Fruit fly (Drosophila melanogaster) whole organism, embryonic: ENCODE results near the gene VhaM9.7-b.

Experiments used
- Bteb2 ChIP-seq: fragments of 200-800 bp; sonication (Bioruptor generic); optimal IDR thresholded peaks from 2 replicates; lab custom pipeline; 2016; ENCODE audit warnings: missing biosample characterization, missing genetic modification characterization
- CG10209 ChIP-seq: fragments of 200-800 bp; sonication (Bioruptor generic); optimal IDR thresholded peaks from 3 replicates; lab custom pipeline; 2017; ENCODE audit warnings: missing biosample characterization, mild to moderate bottlenecking, missing genetic modification characterization, missing genetic modification reagents
- CG10366 ChIP-seq: fragments of 200-800 bp; sonication (Bioruptor generic); IDR thresholded peaks from 2 replicates; pipeline ENCODE4 v1.3.6; 2022; ENCODE audit warnings: missing biosample characterization, missing genetic modification characterization
- CG11085 ChIP-seq: fragments of 200-800 bp; sonication (Bioruptor generic); IDR thresholded peaks from 2 replicates; pipeline ENCODE4 v1.3.6; 2022; ENCODE audit warnings: missing biosample characterization, missing genetic modification characterization
- CG11247 ChIP-seq: fragments of 200-800 bp; sonication (Bioruptor generic); IDR thresholded peaks from 2 replicates; pipeline ENCODE4 v1.3.6; 2022; ENCODE audit warnings: missing biosample characterization, missing genetic modification characterization
- CG11560 ChIP-seq: fragments of 200-800 bp; sonication (Bioruptor generic); IDR thresholded peaks from 3 replicates; pipeline ENCODE4 v1.3.6; 2022; ENCODE audit warnings: missing biosample characterization, missing genetic modification characterization
- CG12104 ChIP-seq: fragments of 200-800 bp; sonication (Bioruptor generic); optimal IDR thresholded peaks from 3 replicates; lab custom pipeline; 2016; ENCODE audit warnings: missing biosample characterization, missing genetic modification characterization
- CG12219 ChIP-seq: fragments of 200-800 bp; sonication (Bioruptor generic); optimal IDR thresholded peaks from 3 replicates; lab custom pipeline; 2018; ENCODE audit warnings: missing biosample characterization, mild to moderate bottlenecking, missing genetic modification characterization
- CG1233 ChIP-seq: fragments of 200-800 bp; sonication (Bioruptor generic); optimal IDR thresholded peaks from 4 replicates; lab custom pipeline; 2018; ENCODE audit warnings: missing biosample characterization, mild to moderate bottlenecking, missing genetic modification characterization
- CG17186 ChIP-seq: fragments of 200-800 bp; sonication (Bioruptor generic); optimal IDR thresholded peaks from 3 replicates; lab custom pipeline; 2017; ENCODE audit warnings: missing biosample characterization, missing genetic modification reagents, missing genetic modification characterization
- CG2120 ChIP-seq: fragments of 200-800 bp; sonication (Bioruptor generic); optimal IDR thresholded peaks from 3 replicates; lab custom pipeline; 2016; ENCODE audit warnings: missing biosample characterization, missing genetic modification characterization
- CG2199 ChIP-seq: fragments of 200-800 bp; sonication (Bioruptor generic); IDR thresholded peaks from 3 replicates; pipeline ENCODE4 v1.3.6; 2022; ENCODE audit warnings: missing biosample characterization, missing genetic modification characterization
- CG2889 ChIP-seq: fragments of 200-800 bp; sonication (Bioruptor generic); IDR thresholded peaks from 3 replicates; pipeline ENCODE4 v1.3.6; 2022; ENCODE audit warnings: missing biosample characterization, missing genetic modification characterization
- CG3163 ChIP-seq: fragments of 200-800 bp; sonication (Bioruptor generic); optimal IDR thresholded peaks from 3 replicates; lab custom pipeline; 2016; ENCODE audit warnings: missing biosample characterization, missing genetic modification characterization
- CG4424 ChIP-seq: fragments of 200-800 bp; sonication (Bioruptor generic); optimal IDR thresholded peaks from 3 replicates; lab custom pipeline; 2016; ENCODE audit warnings: missing biosample characterization, missing genetic modification characterization
- CG6854 ChIP-seq: fragments of 200-800 bp; sonication (Bioruptor generic); optimal IDR thresholded peaks from 3 replicates; lab custom pipeline; 2017; ENCODE audit warnings: missing biosample characterization, mild to moderate bottlenecking, missing genetic modification characterization
- CG8478 ChIP-seq: fragments of >200 bp; optimal IDR thresholded peaks from 2 replicates; lab custom pipeline; 2018
- CG9437 ChIP-seq: fragments of 200-800 bp; sonication (Bioruptor generic); optimal IDR thresholded peaks from 2 replicates; lab custom pipeline; 2018; ENCODE audit warnings: missing biosample characterization, mild to moderate bottlenecking, missing genetic modification characterization
- D ChIP-seq, 2 experiments: fragments of 200-800 bp in 1 of 2; fragments of >200 bp in 1 of 2; sonication (Bioruptor generic) in 1 of 2; optimal IDR thresholded peaks; 2 replicates in 1 of 2; 3 replicates in 1 of 2; lab custom pipeline; 2017; ENCODE audit warnings: mild to moderate bottlenecking in 1 of 2, missing biosample characterization in 1 of 2, missing genetic modification characterization in 1 of 2, missing genetic modification reagents in 1 of 2
- D19A ChIP-seq: fragments of 200-800 bp; optimal IDR thresholded peaks from 3 replicates; lab custom pipeline; 2019; ENCODE audit warnings: missing biosample characterization, mild to moderate bottlenecking, missing genetic modification characterization, moderate library complexity
- Doc2 ChIP-seq: fragments of 200-800 bp; sonication (Bioruptor generic); IDR thresholded peaks from 2 replicates; pipeline ENCODE4 v1.3.6; 2022; ENCODE audit warnings: missing biosample characterization, missing genetic modification characterization
- HmgD ChIP-seq: fragments of 200-800 bp; sonication (Bioruptor generic); optimal IDR thresholded peaks from 3 replicates; lab custom pipeline; 2016; ENCODE audit warnings: missing biosample characterization, missing genetic modification characterization
- Hsf ChIP-seq: fragments of 200-800 bp; sonication (Bioruptor generic); optimal IDR thresholded peaks from 3 replicates; lab custom pipeline; 2016; ENCODE audit warnings: missing biosample characterization, missing genetic modification characterization
- Lhr ChIP-seq: fragments of 200-800 bp; sonication (Bioruptor generic); optimal IDR thresholded peaks from 3 replicates; lab custom pipeline; 2017; ENCODE audit warnings: mild to moderate bottlenecking, missing biosample characterization, missing genetic modification reagents, missing genetic modification characterization
- MBD-R2 ChIP-seq: fragments of 200-800 bp; sonication (Bioruptor generic); IDR thresholded peaks from 2 replicates; pipeline ENCODE4 v1.3.6; 2022; ENCODE audit warnings: missing biosample characterization, missing genetic modification characterization
- MTF-1 ChIP-seq: fragments of 200-800 bp; sonication (Bioruptor generic); optimal IDR thresholded peaks from 2 replicates; lab custom pipeline; 2018; ENCODE audit warnings: missing biosample characterization, mild to moderate bottlenecking, missing genetic modification characterization, borderline replicate concordance
- Ravus ChIP-seq: fragments of 200-800 bp; sonication (Bioruptor generic); IDR thresholded peaks from 2 replicates; pipeline ENCODE4 v1.3.6; 2022; ENCODE audit warnings: missing biosample characterization, missing genetic modification characterization
- Ssrp ChIP-seq: fragments of 200-800 bp; sonication (Bioruptor generic); optimal IDR thresholded peaks from 2 replicates; lab custom pipeline; 2018; ENCODE audit warnings: missing biosample characterization, mild to moderate bottlenecking, missing genetic modification characterization, moderate library complexity
- TFAM ChIP-seq: fragments of 200-800 bp; sonication (Bioruptor generic); optimal IDR thresholded peaks from 2 replicates; lab custom pipeline; 2017; ENCODE audit warnings: missing biosample characterization, missing genetic modification characterization, inconsistent platforms
- Taf1 ChIP-seq: fragments of 200-800 bp; sonication (Bioruptor generic); IDR thresholded peaks from 2 replicates; pipeline ENCODE4 v1.3.6; 2022; ENCODE audit warnings: missing biosample characterization, missing genetic modification characterization
- YL-1 ChIP-seq: fragments of 200-800 bp; sonication (Bioruptor generic); optimal IDR thresholded peaks from 3 replicates; lab custom pipeline; 2017; ENCODE audit warnings: missing biosample characterization, mild to moderate bottlenecking, missing genetic modification characterization
- bab2 ChIP-seq: fragments of 200-800 bp; sonication (Bioruptor generic); optimal IDR thresholded peaks from 2 replicates; lab custom pipeline; 2016; ENCODE audit warnings: missing biosample characterization, missing genetic modification characterization
- br ChIP-seq: fragments of >200 bp; optimal IDR thresholded peaks from 2 replicates; lab custom pipeline; 2017
- da ChIP-seq: fragments of 200-800 bp; sonication (Bioruptor generic); optimal IDR thresholded peaks from 2 replicates; lab custom pipeline; 2016; ENCODE audit warnings: missing biosample characterization, missing genetic modification characterization
- dmrt99B ChIP-seq: fragments of 200-800 bp; sonication (Bioruptor generic); optimal IDR thresholded peaks from 2 replicates; lab custom pipeline; 2018; ENCODE audit warnings: missing biosample characterization, mild to moderate bottlenecking, missing genetic modification characterization, moderate library complexity
- ems ChIP-seq: fragments of 200-800 bp; sonication (Bioruptor generic); optimal IDR thresholded peaks from 3 replicates; lab custom pipeline; 2016; ENCODE audit warnings: missing biosample characterization, missing genetic modification characterization
- kay ChIP-seq: fragments of 200-800 bp; sonication (Bioruptor generic); optimal IDR thresholded peaks from 2 replicates; lab custom pipeline; 2016; ENCODE audit warnings: missing biosample characterization, missing genetic modification characterization
- nmo ChIP-seq: fragments of 200-800 bp; sonication (Bioruptor generic); optimal IDR thresholded peaks from 2 replicates; lab custom pipeline; 2018; ENCODE audit warnings: missing biosample characterization, mild to moderate bottlenecking, missing genetic modification characterization, moderate library complexity
- onecut ChIP-seq: fragments of 200-800 bp; sonication (Bioruptor generic); IDR thresholded peaks from 2 replicates; pipeline ENCODE4 v1.3.6; 2022; ENCODE audit warnings: missing biosample characterization, missing genetic modification characterization
- pnt ChIP-seq: fragments of 200-800 bp; sonication (Bioruptor generic); optimal IDR thresholded peaks from 3 replicates; lab custom pipeline; 2016; ENCODE audit warnings: missing biosample characterization, missing genetic modification characterization
- rib ChIP-seq: fragments of 200-800 bp; sonication (Bioruptor generic); IDR thresholded peaks from 2 replicates; pipeline ENCODE4 v1.3.6; 2022; ENCODE audit warnings: missing biosample characterization, missing genetic modification characterization
- ro ChIP-seq: fragments of 200-800 bp; sonication (Bioruptor generic); IDR thresholded peaks from 2 replicates; pipeline ENCODE4 v1.3.6; 2022; ENCODE audit warnings: missing biosample characterization, missing genetic modification characterization
- row ChIP-seq: fragments of 200-800 bp; sonication (Bioruptor generic); IDR thresholded peaks from 3 replicates; pipeline ENCODE4 v1.3.6; 2022; ENCODE audit warnings: missing biosample characterization, missing genetic modification characterization
- sc ChIP-seq, 3 experiments: fragments of >200 bp in 2 of 3; fragments of 200-800 bp in 1 of 3; sonication (Bioruptor generic) in 1 of 3; optimal IDR thresholded peaks; 2 replicates in 2 of 3; 3 replicates in 1 of 3; lab custom pipeline; 2017; ENCODE audit warnings: mild to moderate bottlenecking in 1 of 3, missing biosample characterization in 1 of 3, missing genetic modification characterization in 1 of 3, missing genetic modification reagents in 1 of 3
- slbo ChIP-seq: fragments of 200-800 bp; sonication (Bioruptor generic); IDR thresholded peaks from 2 replicates; pipeline ENCODE4 v1.3.6; 2022; ENCODE audit warnings: missing biosample characterization, missing genetic modification characterization
- sug ChIP-seq: fragments of 200-800 bp; optimal IDR thresholded peaks from 2 replicates; lab custom pipeline; 2019; ENCODE audit warnings: missing biosample characterization, mild to moderate bottlenecking, missing genetic modification characterization, moderate library complexity
- twi ChIP-seq: fragments of 200-800 bp; optimal IDR thresholded peaks from 2 replicates; lab custom pipeline; 2019; ENCODE audit warnings: missing biosample characterization, mild to moderate bottlenecking, missing genetic modification characterization, moderate library complexity
- unc-4 ChIP-seq: fragments of 200-800 bp; sonication (Bioruptor generic); IDR thresholded peaks from 2 replicates; pipeline ENCODE4 v1.3.6; 2022; ENCODE audit warnings: missing biosample characterization, missing genetic modification characterization; ENCODE audit not compliant: partially characterized antibody
- vfl ChIP-seq: fragments of 200-800 bp; sonication (Bioruptor generic); optimal IDR thresholded peaks from 2 replicates; lab custom pipeline; 2016; ENCODE audit warnings: missing biosample characterization, missing genetic modification characterization
- zfh2 ChIP-seq: fragments of 200-800 bp; sonication (Bioruptor generic); optimal IDR thresholded peaks from 2 replicates; lab custom pipeline; 2016; ENCODE audit warnings: missing biosample characterization, missing genetic modification characterization

Gene VhaM9.7-b

DNA sequence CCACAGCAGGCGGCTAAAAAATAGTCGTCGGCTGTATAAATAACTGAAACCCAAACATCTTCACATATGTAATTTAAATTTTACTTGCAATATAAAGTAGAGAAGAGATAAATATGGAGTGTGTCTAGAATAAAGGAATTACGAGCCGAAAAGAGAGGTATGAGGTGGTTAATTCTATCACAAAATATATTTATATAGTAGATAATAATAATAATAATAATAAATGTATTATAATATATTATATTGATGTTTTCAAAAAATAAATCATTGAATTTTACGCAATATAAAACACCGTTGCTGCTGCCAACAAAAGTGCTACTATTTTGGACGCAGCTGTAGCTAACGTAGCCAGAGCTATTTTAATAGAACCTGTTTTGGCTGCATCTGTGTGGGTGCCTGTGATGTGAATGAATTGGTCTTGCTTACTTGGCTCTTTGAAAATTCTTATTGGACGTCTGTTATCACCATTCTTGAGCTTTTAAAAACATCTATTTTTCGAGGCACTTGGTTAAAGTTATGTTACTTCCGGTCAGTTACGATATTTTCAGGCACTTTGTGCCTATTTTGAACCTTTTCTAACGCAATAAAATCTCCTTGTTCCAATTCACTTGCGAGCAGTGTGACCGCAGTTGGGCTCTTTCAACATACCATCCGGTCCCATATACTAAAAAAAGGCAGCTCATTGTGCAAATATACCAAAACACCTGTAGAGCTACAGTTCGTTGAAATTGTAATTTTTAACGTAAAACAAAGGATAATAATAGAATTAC lies 42.6 kb upstream of the VhaM9.7-b start, which contains the start of gene Hr78 (continued):
- no peak for TF ChIP-seq CG3163 (GFP tag; lab: Kevin White, UChicago)
- TF ChIP-seq HmgD (GFP tag; lab: Kevin White, UChicago): no peak
- TF ChIP-seq D19A (tag; lab: Kevin White, UChicago): peak; percentile 86
- TF ChIP-seq CG11247 (GFP tag; lab: Robert Waterston, UW): no peak; the same call in 1 of the 2 replicates
- peak; percentile 61 for TF ChIP-seq row
- TF ChIP-seq CG9437 (GFP tag; lab: Kevin White, UChicago): peak; percentile 91
- TF ChIP-seq CG11085 (GFP tag; lab: Robert Waterston, UW): peak; percentile 65; the same call in 1 of the 2 replicates
- no peak for TF ChIP-seq CG17186 (GFP tag; lab: Kevin White, UChicago)
- TF ChIP-seq Ravus (GFP tag; lab: Robert Waterston, UW): no peak; the same call in 1 of the 2 replicates
- TF ChIP-seq da (GFP tag; lab: Kevin White, UChicago): no peak
- peak; percentile 19; the same call in 1 of the 2 replicates for TF ChIP-seq Taf1 (GFP tag; lab: Robert Waterston, UW)
- peak; percentile 39 for TF ChIP-seq CG10366
- peak; percentile 74 for TF ChIP-seq slbo
- TF ChIP-seq sc (optimal IDR thresholded peaks at IDR 0.05; lab: Kevin White, UChicago): no peak
- TF ChIP-seq sc (GFP tag; optimal IDR thresholded peaks at IDR 0.05; lab: Kevin White, UChicago): peak; percentile 65
- no peak for TF ChIP-seq CG8478 (lab: Kevin White, UChicago)
- peak; percentile 84 for TF ChIP-seq nmo
- TF ChIP-seq Bteb2 (GFP tag; lab: Kevin White, UChicago): no peak
- TF ChIP-seq sug (tag; lab: Kevin White, UChicago): peak; percentile 52
- TF ChIP-seq CG2120 (GFP tag; lab: Kevin White, UChicago): peak; percentile 33
- no peak for TF ChIP-seq MTF-1 (GFP tag; lab: Kevin White, UChicago)
- TF ChIP-seq CG6854: peak; percentile 88
- 0 out of 2 replicates have a peak, but pooled peaks have one; percentile 18 for TF ChIP-seq unc-4 (GFP tag; lab: Robert Waterston, UW)
- peak; percentile 88 for TF ChIP-seq CG10209
- TF ChIP-seq CG4424 (GFP tag; lab: Kevin White, UChicago): peak; percentile 75
- TF ChIP-seq CG2199 (GFP tag; lab: Robert Waterston, UW): no peak
- peak; percentile 78 for TF ChIP-seq Ssrp (tag; lab: Kevin White, UChicago)
- TF ChIP-seq TFAM: no peak
- TF ChIP-seq rib (GFP tag; lab: Robert Waterston, UW): no peak
- TF ChIP-seq br (lab: Kevin White, UChicago): no peak
- TF ChIP-seq ro (GFP tag; lab: Robert Waterston, UW): no peak
- TF ChIP-seq kay (GFP tag; lab: Kevin White, UChicago): peak; percentile 3
- TF ChIP-seq zfh2: no peak
- no peak for TF ChIP-seq pnt
- TF ChIP-seq D (optimal IDR thresholded peaks at IDR 0.05; lab: Kevin White, UChicago): no peak
- TF ChIP-seq D (GFP tag; optimal IDR thresholded peaks at IDR 0.05; lab: Kevin White, UChicago): peak; percentile 81
- TF ChIP-seq bab2: no peak
- TF ChIP-seq vfl (GFP tag; lab: Kevin White, UChicago): no peak
- peak; percentile 37 for TF ChIP-seq twi
- peak; percentile 43 for TF ChIP-seq MBD-R2 (GFP tag; lab: Robert Waterston, UW)
- TF ChIP-seq Hsf (GFP tag; lab: Kevin White, UChicago): peak; percentile 14
- TF ChIP-seq CG12104 (GFP tag; lab: Kevin White, UChicago): peak; percentile 70
- TF ChIP-seq ems (GFP tag; lab: Kevin White, UChicago): no peak
- no peak for TF ChIP-seq CG11560 (tag; lab: Robert Waterston, UW)
- TF ChIP-seq Lhr (GFP tag; lab: Kevin White, UChicago): peak; percentile 51
- 0 out of 3 replicates have a peak, but pooled peaks have one; percentile 22 for TF ChIP-seq CG2889 (GFP tag; lab: Robert Waterston, UW)
- no peak for TF ChIP-seq Doc2 (GFP tag; lab: Robert Waterston, UW)
- TF ChIP-seq CG12219 (GFP tag; lab: Kevin White, UChicago): peak; percentile 54
- peak; percentile 84 for TF ChIP-seq CG1233 (GFP tag; lab: Kevin White, UChicago)
- peak; percentile 51; the same call in 1 of the 2 replicates for TF ChIP-seq onecut (GFP tag; lab: Robert Waterston, UW)
- peak; percentile 81 for TF ChIP-seq YL-1 (GFP tag; lab: Kevin White, UChicago)
- TF ChIP-seq dmrt99B (tag; lab: Kevin White, UChicago): peak; percentile 90
